Worm (Caenorhabditis elegans): ENCODE results near the gene arrd-24.

DNA sequence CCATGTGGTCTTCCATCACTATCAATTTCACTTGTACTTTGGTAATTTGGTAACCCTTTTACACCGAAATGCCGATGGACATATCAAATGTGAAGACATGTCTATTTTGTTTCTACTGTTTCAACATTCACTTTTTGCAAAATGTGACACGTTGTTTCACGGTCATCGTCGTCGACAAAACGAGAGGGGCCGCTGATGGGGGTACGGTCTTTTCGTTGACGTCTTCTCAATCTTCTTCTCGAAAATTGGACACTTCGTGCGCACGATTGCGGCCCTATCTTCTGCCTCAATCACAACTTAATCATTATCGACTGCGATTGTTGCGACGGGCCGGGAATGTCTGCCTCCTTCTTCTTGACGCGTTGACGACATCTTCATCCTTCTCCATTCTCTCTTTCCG, 43.6 kb downstream of the arrd-24 start:
- TF ChIP-seq ama-1 (optimal IDR thresholded peaks at IDR 0.05) (no peak), aly-1 (tag; optimal IDR thresholded peaks at IDR 0.05) (no peak), hmg-4 (GFP tag; optimal IDR thresholded peaks at IDR 0.05) (no peak), scrt-1 (GFP tag; IDR thresholded peaks at IDR 0.05) (no peak)
